Fruit fly (Drosophila melanogaster): ENCODE data around the gene tzn.

tzn gene

dm6 chr3L:20778224-20779063 lies 20.0 kb upstream of the tzn start, which contains the start of the genes Pex16 and Pex14 (continued):
- TF ChIP-seq eyg (GFP tag; optimal IDR thresholded peaks at IDR 0.05) (peak; percentile 55), Oli (tag; optimal IDR thresholded peaks at IDR 0.05) (peak; percentile 59), CG31224 (GFP tag; IDR thresholded peaks at IDR 0.05) (peak; percentile 48), CG6791 (GFP tag; IDR thresholded peaks at IDR 0.05; ENCODE audit: partially characterized antibody) (no peak), MBD-R2 (GFP tag; IDR thresholded peaks at IDR 0.05) (peak; percentile 81), CG10565 (GFP tag; optimal IDR thresholded peaks at IDR 0.05) (no peak), gce (GFP tag; IDR thresholded peaks at IDR 0.05) (peak; percentile 65; the same call in 2 of the 3 replicates), luna (GFP tag; optimal IDR thresholded peaks at IDR 0.05) (peak; percentile 43), z (GFP tag; IDR thresholded peaks at IDR 0.05) (no peak), CG12299 (tag; optimal IDR thresholded peaks at IDR 0.05) (no peak), sc (optimal IDR thresholded peaks at IDR 0.05) (no peak), sc (GFP tag; optimal IDR thresholded peaks at IDR 0.05) (no peak), CG8290 (GFP tag; optimal IDR thresholded peaks at IDR 0.05) (peak; percentile 14), CG8290 (tag; optimal IDR thresholded peaks at IDR 0.05) (peak in 1 of 2 experiments; percentile 85), MTF-1 (GFP tag; optimal IDR thresholded peaks at IDR 0.05; ENCODE audit: borderline replicate concordance) (no peak), CG7372 (GFP tag; IDR thresholded peaks at IDR 0.05) (peak; percentile 81), CG34376 (GFP tag; optimal IDR thresholded peaks at IDR 0.05) (no peak), CG16779 (GFP tag; IDR thresholded peaks at IDR 0.05) (no peak), CG12236 (GFP tag; optimal IDR thresholded peaks at IDR 0.05) (peak; percentile 35), mam (GFP tag; optimal IDR thresholded peaks at IDR 0.05) (peak; percentile 87), disco-r (GFP tag; optimal IDR thresholded peaks at IDR 0.05) (peak; percentile 48), wek (GFP tag; optimal IDR thresholded peaks at IDR 0.05) (peak; percentile 30), Rfx (GFP tag; IDR thresholded peaks at IDR 0.05) (peak; percentile 85), CG2889 (GFP tag; IDR thresholded peaks at IDR 0.05) (peak; percentile 81), gro (GFP tag; optimal IDR thresholded peaks at IDR 0.05) (peak; percentile 51), insv (GFP tag; optimal IDR thresholded peaks at IDR 0.05) (peak in 1 of 2 experiments; percentile 0), CG1602 (GFP tag; optimal IDR thresholded peaks at IDR 0.05) (peak; percentile 77), Lim3 (GFP tag; IDR thresholded peaks at IDR 0.05) (no peak), sim (GFP tag; IDR thresholded peaks at IDR 0.05) (no peak), shn (GFP tag; optimal IDR thresholded peaks at IDR 0.05) (peak; percentile 76), CG1529 (GFP tag; optimal IDR thresholded peaks at IDR 0.05) (peak; percentile 23), Oaz (GFP tag; IDR thresholded peaks at IDR 0.05) (peak; percentile 52), toy (GFP tag; IDR thresholded peaks at IDR 0.05) (no peak), CG2116 (GFP tag; optimal IDR thresholded peaks at IDR 0.05) (peak; percentile 47), Pdp1 (GFP tag; optimal IDR thresholded peaks at IDR 0.05) (peak; percentile 68 to 82), usp (GFP tag; optimal IDR thresholded peaks at IDR 0.05) (no peak), CG17829 (tag; optimal IDR thresholded peaks at IDR 0.05) (peak; percentile 64), CG4404 (GFP tag; IDR thresholded peaks at IDR 0.05) (peak; percentile 72), CG3065 (GFP tag; optimal IDR thresholded peaks at IDR 0.05) (no peak), CG7987 (GFP tag; optimal IDR thresholded peaks at IDR 0.05) (no peak), nom (GFP tag; optimal IDR thresholded peaks at IDR 0.05) (no peak), slbo (GFP tag; IDR thresholded peaks at IDR 0.05) (peak; percentile 88), CG34422 (GFP tag; IDR thresholded peaks at IDR 0.05) (peak; percentile 66), CG31365 (tag; optimal IDR thresholded peaks at IDR 0.05) (peak; percentile 2), pita (GFP tag; optimal IDR thresholded peaks at IDR 0.05) (no peak), CG13775 (GFP tag; optimal IDR thresholded peaks at IDR 0.05) (peak; percentile 75), Atf-2 (GFP tag; optimal IDR thresholded peaks at IDR 0.05) (peak; percentile 72), Dp (GFP tag; optimal IDR thresholded peaks at IDR 0.05) (peak; percentile 30), E2f2 (GFP tag; IDR thresholded peaks at IDR 0.05) (peak; percentile 41), CG18599 (GFP tag; optimal IDR thresholded peaks at IDR 0.05) (peak; percentile 46), Ptx1 (GFP tag; IDR thresholded peaks at IDR 0.05) (peak; percentile 78)
